Worm (Caenorhabditis elegans): ENCODE measurements around the gene C45H4.13.

ce11 chrV:2123164-2123563 is 27.6 kb downstream of the C45H4.13 start:
- no peak for TF ChIP-seq zip-5 (tag; optimal IDR thresholded peaks at IDR 0.05)
- TF ChIP-seq pros-1 (tag; optimal IDR thresholded peaks at IDR 0.05): no peak
- no peak for TF ChIP-seq ceh-22 (tag; optimal IDR thresholded peaks at IDR 0.05)

All from whole organism, late embryonic.